Fruit fly (Drosophila melanogaster) whole organism, embryonic: Measurements from ENCODE around the gene Bet3.

ENCODE experiments used
- ATbp ChIP-seq: fragments of 200-800 bp; sonication (Bioruptor generic); optimal IDR thresholded peaks from 2 replicates; lab custom pipeline; 2017; ENCODE audit warnings: missing biosample characterization, mild to moderate bottlenecking, missing genetic modification characterization, missing genetic modification reagents
- B-H1 ChIP-seq: fragments of 200-800 bp; sonication (Bioruptor generic); IDR thresholded peaks from 3 replicates; pipeline ENCODE4 v1.3.6; 2022; ENCODE audit warnings: missing biosample characterization, missing genetic modification characterization
- Blimp-1 ChIP-seq: fragments of 200-800 bp; sonication (Bioruptor generic); optimal IDR thresholded peaks from 3 replicates; lab custom pipeline; 2018; ENCODE audit warnings: missing biosample characterization, missing genetic modification characterization, mild to moderate bottlenecking, moderate library complexity, missing genetic modification reagents
- CG10321 ChIP-seq: fragments of 200-800 bp; sonication (Bioruptor generic); IDR thresholded peaks from 2 replicates; pipeline ENCODE4 v1.3.6; 2022; ENCODE audit warnings: missing biosample characterization, missing genetic modification characterization
- CG10366 ChIP-seq: fragments of 200-800 bp; sonication (Bioruptor generic); IDR thresholded peaks from 2 replicates; pipeline ENCODE4 v1.3.6; 2022; ENCODE audit warnings: missing biosample characterization, missing genetic modification characterization
- CG13296 ChIP-seq: fragments of 200-800 bp; sonication (Bioruptor generic); optimal IDR thresholded peaks from 3 replicates; lab custom pipeline; 2018; ENCODE audit warnings: missing biosample characterization, mild to moderate bottlenecking, missing genetic modification characterization
- CG13775 ChIP-seq: fragments of 200-800 bp; sonication (Bioruptor generic); optimal IDR thresholded peaks from 3 replicates; lab custom pipeline; 2017; ENCODE audit warnings: missing biosample characterization, mild to moderate bottlenecking, missing genetic modification characterization
- CG15601 ChIP-seq: fragments of 200-800 bp; sonication (Bioruptor generic); optimal IDR thresholded peaks from 3 replicates; lab custom pipeline; 2019; ENCODE audit warnings: missing biosample characterization, mild to moderate bottlenecking, missing genetic modification characterization, moderate library complexity
- CG18619 ChIP-seq: fragments of 200-800 bp; sonication (Bioruptor generic); optimal IDR thresholded peaks from 3 replicates; lab custom pipeline; 2017; ENCODE audit warnings: missing biosample characterization, mild to moderate bottlenecking, missing genetic modification characterization
- CG2889 ChIP-seq: fragments of 200-800 bp; sonication (Bioruptor generic); IDR thresholded peaks from 3 replicates; pipeline ENCODE4 v1.3.6; 2022; ENCODE audit warnings: missing biosample characterization, missing genetic modification characterization
- CG31224 ChIP-seq: fragments of 200-800 bp; sonication (Bioruptor generic); IDR thresholded peaks from 2 replicates; pipeline ENCODE4 v1.3.6; 2022; ENCODE audit warnings: missing biosample characterization, missing genetic modification characterization
- CG34224 ChIP-seq: fragments of 200-800 bp; sonication (Bioruptor generic); IDR thresholded peaks from 3 replicates; pipeline ENCODE4 v1.3.6; 2022; ENCODE audit warnings: missing biosample characterization, missing genetic modification characterization; ENCODE audit not compliant: partially characterized antibody
- CG6813 ChIP-seq: fragments of 200-800 bp; sonication (Bioruptor generic); optimal IDR thresholded peaks from 2 replicates; lab custom pipeline; 2017; ENCODE audit warnings: missing biosample characterization, missing genetic modification characterization, mild to moderate bottlenecking, moderate library complexity, missing genetic modification reagents
- CG6854 ChIP-seq: fragments of 200-800 bp; sonication (Bioruptor generic); optimal IDR thresholded peaks from 3 replicates; lab custom pipeline; 2017; ENCODE audit warnings: missing biosample characterization, mild to moderate bottlenecking, missing genetic modification characterization
- CG8924 ChIP-seq: fragments of 200-800 bp; optimal IDR thresholded peaks from 3 replicates; lab custom pipeline; 2019; ENCODE audit warnings: missing biosample characterization, mild to moderate bottlenecking, missing genetic modification characterization, moderate library complexity
- CG9817 ChIP-seq: fragments of 200-800 bp; sonication (Bioruptor generic); optimal IDR thresholded peaks from 2 replicates; lab custom pipeline; 2018; ENCODE audit warnings: missing biosample characterization, mild to moderate bottlenecking, missing genetic modification characterization, moderate library complexity
- Camta ChIP-seq: fragments of 200-800 bp; sonication (Bioruptor generic); optimal IDR thresholded peaks from 2 replicates; lab custom pipeline; 2016; ENCODE audit warnings: missing biosample characterization, missing genetic modification characterization
- Chrac-16 ChIP-seq: fragments of 200-800 bp; sonication (Bioruptor generic); optimal IDR thresholded peaks from 3 replicates; lab custom pipeline; 2016; ENCODE audit warnings: missing biosample characterization, missing genetic modification characterization
- Dll ChIP-seq: fragments of 200-800 bp; sonication (Bioruptor generic); IDR thresholded peaks from 4 replicates; pipeline ENCODE4 v1.3.6; 2022; ENCODE audit warnings: missing biosample characterization, missing genetic modification characterization; ENCODE audit not compliant: partially characterized antibody
- Eip74EF ChIP-seq, 2 experiments: fragments of 200-800 bp in 1 of 2; fragments of >200 bp in 1 of 2; sonication (Bioruptor generic) in 1 of 2; optimal IDR thresholded peaks; 2 replicates each; lab custom pipeline; 2017 to 2019; ENCODE audit warnings: missing biosample characterization in 2 of 2, missing genetic modification characterization in 2 of 2, mild to moderate bottlenecking in 1 of 2, moderate library complexity in 1 of 2
- Ets65A ChIP-seq: fragments of 200-800 bp; sonication (Bioruptor generic); peaks from one replicate; lab custom pipeline; 2016; ENCODE audit warnings: missing biosample characterization, missing genetic modification characterization
- GATAe ChIP-seq: fragments of 200-800 bp; sonication (Bioruptor generic); conservative IDR thresholded peaks from 2 replicates; pipeline ENCODE4 v1.3.6; 2022; ENCODE audit warnings: missing biosample characterization, missing genetic modification characterization
- HLH54F ChIP-seq: fragments of 200-800 bp; sonication (Bioruptor generic); optimal IDR thresholded peaks from 3 replicates; lab custom pipeline; 2016; ENCODE audit warnings: missing biosample characterization, missing genetic modification characterization
- Kr ChIP-seq: fragments of 200-800 bp; sonication (Bioruptor generic); optimal IDR thresholded peaks from 2 replicates; lab custom pipeline; 2017; ENCODE audit warnings: missing biosample characterization, mild to moderate bottlenecking, missing genetic modification characterization
- Lim3 ChIP-seq: fragments of 200-800 bp; sonication (Bioruptor generic); IDR thresholded peaks from 2 replicates; pipeline ENCODE4 v1.3.6; 2022; ENCODE audit warnings: missing biosample characterization, missing genetic modification characterization
- MBD-R2 ChIP-seq: fragments of 200-800 bp; sonication (Bioruptor generic); IDR thresholded peaks from 2 replicates; pipeline ENCODE4 v1.3.6; 2022; ENCODE audit warnings: missing biosample characterization, missing genetic modification characterization
- NK7.1 ChIP-seq: fragments of 200-800 bp; sonication (Bioruptor generic); optimal IDR thresholded peaks from 3 replicates; lab custom pipeline; 2016; ENCODE audit warnings: missing biosample characterization, missing genetic modification characterization
- NfI ChIP-seq: fragments of 200-800 bp; sonication (Bioruptor generic); optimal IDR thresholded peaks from 3 replicates; lab custom pipeline; 2018; ENCODE audit warnings: missing biosample characterization, mild to moderate bottlenecking, missing genetic modification characterization, moderate library complexity
- Pdp1 ChIP-seq, 2 experiments: fragments of 200-800 bp; sonication (Bioruptor generic); optimal IDR thresholded peaks; 3 replicates each; lab custom pipeline; 2016; ENCODE audit warnings: missing biosample characterization in 2 of 2, missing genetic modification characterization in 2 of 2, mild to moderate bottlenecking in 1 of 2, moderate library complexity in 1 of 2
- Vsx1 ChIP-seq: fragments of 200-800 bp; sonication (Bioruptor generic); optimal IDR thresholded peaks from 2 replicates; lab custom pipeline; 2017; ENCODE audit warnings: missing biosample characterization, mild to moderate bottlenecking, missing genetic modification characterization, missing genetic modification reagents
- ase ChIP-seq: fragments of 200-800 bp; sonication (Bioruptor generic); IDR thresholded peaks from 3 replicates; pipeline ENCODE4 v1.3.6; 2022; ENCODE audit warnings: missing biosample characterization, missing genetic modification characterization
- bsh ChIP-seq, 2 experiments: fragments of 200-800 bp; sonication (Bioruptor generic); optimal IDR thresholded peaks; 2 replicates each; lab custom pipeline; 2017 to 2018; ENCODE audit warnings: mild to moderate bottlenecking in 2 of 2, missing biosample characterization in 2 of 2, missing genetic modification characterization in 2 of 2, moderate library complexity in 1 of 2
- dan ChIP-seq: fragments of 200-800 bp; sonication (Bioruptor generic); IDR thresholded peaks from 2 replicates; pipeline ENCODE4 v1.3.6; 2022; ENCODE audit warnings: missing biosample characterization, missing genetic modification characterization
- fd64A ChIP-seq: fragments of 200-800 bp; sonication (Bioruptor generic); optimal IDR thresholded peaks from 3 replicates; lab custom pipeline; 2018; ENCODE audit warnings: missing biosample characterization, mild to moderate bottlenecking, missing genetic modification characterization
- gem ChIP-seq: fragments of 200-800 bp; sonication (Bioruptor generic); optimal IDR thresholded peaks from 2 replicates; lab custom pipeline; 2019; ENCODE audit warnings: missing biosample characterization, mild to moderate bottlenecking, missing genetic modification characterization, moderate library complexity
- inv ChIP-seq: fragments of 200-800 bp; sonication (Bioruptor generic); IDR thresholded peaks from 2 replicates; pipeline ENCODE4 v1.3.6; 2022; ENCODE audit warnings: missing biosample characterization, missing genetic modification characterization; ENCODE audit not compliant: partially characterized antibody
- jigr1 ChIP-seq: fragments of 200-800 bp; sonication (Bioruptor generic); IDR thresholded peaks from 3 replicates; pipeline ENCODE4 v1.3.6; 2022; ENCODE audit warnings: missing biosample characterization, missing genetic modification characterization
- jing ChIP-seq: fragments of 200-800 bp; sonication (Bioruptor generic); optimal IDR thresholded peaks from 2 replicates; lab custom pipeline; 2018; ENCODE audit warnings: missing biosample characterization, mild to moderate bottlenecking, missing genetic modification characterization
- knrl ChIP-seq: fragments of 200-800 bp; sonication (Bioruptor generic); IDR thresholded peaks from 3 replicates; pipeline ENCODE4 v1.3.6; 2022; ENCODE audit warnings: missing biosample characterization, missing genetic modification characterization; ENCODE audit not compliant: partially characterized antibody
- mirr ChIP-seq: fragments of 200-800 bp; sonication (Bioruptor generic); optimal IDR thresholded peaks from 3 replicates; lab custom pipeline; 2018; ENCODE audit warnings: missing biosample characterization, mild to moderate bottlenecking, missing genetic modification characterization
- mld ChIP-seq: fragments of 200-800 bp; sonication (Bioruptor generic); IDR thresholded peaks from 3 replicates; pipeline ENCODE4 v1.3.6; 2022; ENCODE audit warnings: missing biosample characterization, missing genetic modification characterization; ENCODE audit not compliant: partially characterized antibody
- peb ChIP-seq: fragments of 200-800 bp; sonication (Bioruptor generic); IDR thresholded peaks from 2 replicates; pipeline ENCODE4 v1.3.6; 2022; ENCODE audit warnings: missing biosample characterization, missing genetic modification characterization
- run ChIP-seq: fragments of 200-800 bp; sonication (Bioruptor generic); optimal IDR thresholded peaks from 3 replicates; lab custom pipeline; 2018; ENCODE audit warnings: missing biosample characterization, mild to moderate bottlenecking, missing genetic modification characterization
- salm ChIP-seq: fragments of 200-800 bp; sonication (Bioruptor generic); optimal IDR thresholded peaks from 2 replicates; lab custom pipeline; 2018; ENCODE audit warnings: missing biosample characterization, mild to moderate bottlenecking, missing genetic modification characterization
- tio ChIP-seq: fragments of 200-800 bp; sonication (Bioruptor generic); optimal IDR thresholded peaks from 2 replicates; lab custom pipeline; 2017; ENCODE audit warnings: missing biosample characterization, missing genetic modification characterization, inconsistent platforms
- tll ChIP-seq, 2 experiments: fragments of 200-800 bp in 1 of 2; fragments of >200 bp in 1 of 2; sonication (Bioruptor generic) in 1 of 2; optimal IDR thresholded peaks; 2 replicates each; lab custom pipeline; 2017 to 2019; ENCODE audit warnings: missing biosample characterization in 2 of 2, missing genetic modification characterization in 2 of 2, mild to moderate bottlenecking in 1 of 2, moderate library complexity in 1 of 2
- trh ChIP-seq: fragments of 200-800 bp; sonication (Bioruptor generic); optimal IDR thresholded peaks from 2 replicates; lab custom pipeline; 2016; ENCODE audit warnings: missing biosample characterization, missing genetic modification characterization
- unpg ChIP-seq: fragments of 200-800 bp; sonication (Bioruptor generic); optimal IDR thresholded peaks from 3 replicates; lab custom pipeline; 2018; ENCODE audit warnings: missing biosample characterization, mild to moderate bottlenecking, missing genetic modification characterization, moderate library complexity
- zf30C ChIP-seq: fragments of 200-800 bp; sonication (Bioruptor generic); optimal IDR thresholded peaks from 3 replicates; lab custom pipeline; 2018; ENCODE audit warnings: missing biosample characterization, mild to moderate bottlenecking, missing genetic modification characterization

Gene Bet3

dm6 chr3L:9461670-9462246 lies 19.7 kb upstream of the Bet3 start (continued):
- TF ChIP-seq gem (tag; lab: Kevin White, UChicago) (peak; percentile 18), Ets65A (no peak), jing (peak; percentile 11), Blimp-1 (GFP tag; lab: Kevin White, UChicago) (peak; percentile 3), fd64A (no peak), Pdp1 (GFP tag; optimal IDR thresholded peaks at IDR 0.05; lab: Kevin White, UChicago) (peak in 1 of 2 experiments; percentile 3), Eip74EF (GFP tag; optimal IDR thresholded peaks at IDR 0.05; lab: Kevin White, UChicago) (no peak), Vsx1 (GFP tag; lab: Kevin White, UChicago) (no peak), CG8924 (tag; lab: Kevin White, UChicago) (no peak), tll (GFP tag; optimal IDR thresholded peaks at IDR 0.05; lab: Kevin White, UChicago) (no peak), CG6854 (GFP tag; lab: Kevin White, UChicago) (no peak), CG31224 (GFP tag; lab: Robert Waterston, UW) (no peak), peb (GFP tag; lab: Robert Waterston, UW) (peak; percentile 12; the same call in 1 of the 2 replicates), ase (no peak), bsh (GFP tag; optimal IDR thresholded peaks at IDR 0.05; lab: Kevin White, UChicago) (peak in 1 of 2 experiments; percentile 62), dan (GFP tag; lab: Robert Waterston, UW) (no peak), CG13296 (GFP tag; lab: Kevin White, UChicago) (no peak), CG6813 (GFP tag; lab: Kevin White, UChicago) (no peak), MBD-R2 (GFP tag; lab: Robert Waterston, UW) (no peak), mirr (GFP tag; lab: Kevin White, UChicago) (no peak), CG15601 (no peak), run (tag; lab: Kevin White, UChicago) (no peak), NK7.1 (GFP tag; lab: Kevin White, UChicago) (no peak), ATbp (GFP tag; lab: Kevin White, UChicago) (no peak), zf30C (GFP tag; lab: Kevin White, UChicago) (no peak), Lim3 (no peak), CG2889 (peak; percentile 45; the same call in 1 of the 3 replicates), mld (GFP tag; lab: Robert Waterston, UW) (peak; percentile 48; the same call in 1 of the 3 replicates), HLH54F (no peak), Kr (GFP tag; lab: Kevin White, UChicago) (peak; percentile 100), GATAe (no peak), unpg (peak; percentile 47), jigr1 (GFP tag; lab: Robert Waterston, UW) (no peak), CG9817 (tag; lab: Kevin White, UChicago) (peak; percentile 3), B-H1 (peak; percentile 18; the same call in 2 of the 3 replicates), CG10321 (GFP tag; lab: Robert Waterston, UW) (no peak), CG10366 (GFP tag; lab: Robert Waterston, UW) (peak; percentile 44; the same call in 1 of the 2 replicates), Chrac-16 (GFP tag; lab: Kevin White, UChicago) (no peak), CG18619 (GFP tag; lab: Kevin White, UChicago) (no peak), salm (tag; lab: Kevin White, UChicago) (no peak), tio (GFP tag; lab: Kevin White, UChicago) (no peak), knrl (GFP tag; lab: Robert Waterston, UW) (no peak), Dll (GFP tag; lab: Robert Waterston, UW) (no peak), Camta (GFP tag; lab: Kevin White, UChicago) (no peak), CG34224 (GFP tag; lab: Robert Waterston, UW) (0 out of 3 replicates have a peak, but pooled peaks have one; percentile 26), trh (GFP tag; lab: Kevin White, UChicago) (no peak), CG13775 (no peak), NfI (GFP tag; lab: Kevin White, UChicago) (peak; percentile 43), inv (GFP tag; lab: Robert Waterston, UW) (no peak)
